Worm (Caenorhabditis elegans) whole organism, L3 larva: ENCODE data around the gene str-68.
"Not testable (repeated sequence)": the region's sequence is repeated elsewhere in the genome, so short reads cannot be mapped to it uniquely, and the experiment has no call there.

Experiments used
- R02D3.7 ChIP-seq: fragments of 150-350 bp; optimal IDR thresholded peaks from 2 replicates; lab custom pipeline; 2014; ENCODE audit warnings: missing biosample characterization, missing genetic modification characterization
- aly-2 ChIP-seq: fragments of 150-350 bp; optimal IDR thresholded peaks from 2 replicates; lab custom pipeline; 2014; ENCODE audit warnings: missing biosample characterization, missing genetic modification characterization
- ceh-16 ChIP-seq: sonication (generic microtip); optimal IDR thresholded peaks from 2 replicates; lab custom pipeline; 2017; ENCODE audit warnings: missing biosample characterization, missing genetic modification characterization
- ceh-28 ChIP-seq: fragments of 150-350 bp; optimal IDR thresholded peaks from 2 replicates; lab custom pipeline; 2014; ENCODE audit warnings: missing biosample characterization, missing genetic modification reagents, missing genetic modification characterization
- ceh-82 ChIP-seq: fragments of 150-350 bp; optimal IDR thresholded peaks from 2 replicates; lab custom pipeline; 2014; ENCODE audit warnings: missing biosample characterization, missing genetic modification characterization
- ceh-9 ChIP-seq: sonication (generic microtip); optimal IDR thresholded peaks from 2 replicates; lab custom pipeline; 2018; ENCODE audit warnings: missing biosample characterization, missing genetic modification characterization
- egl-27 ChIP-seq: sonication (generic microtip); optimal IDR thresholded peaks from 4 replicates; lab custom pipeline; 2017; ENCODE audit warnings: missing biosample characterization, missing genetic modification reagents, missing genetic modification characterization
- egl-5 ChIP-seq: fragments of 150-350 bp; optimal IDR thresholded peaks from 2 replicates; lab custom pipeline; 2017; ENCODE audit warnings: missing biosample characterization, missing genetic modification reagents, missing genetic modification characterization, inconsistent platforms
- elt-1 ChIP-seq: fragments of 150-350 bp; optimal IDR thresholded peaks from 2 replicates; lab custom pipeline; 2014; ENCODE audit warnings: missing biosample characterization, missing genetic modification characterization
- elt-2 ChIP-seq: sonication (generic microtip); optimal IDR thresholded peaks from 2 replicates; lab custom pipeline; 2016; ENCODE audit warnings: missing genetic modification reagents, mild to moderate bottlenecking, missing genetic modification characterization, missing compliant biosample characterization
- elt-3 ChIP-seq, 3 experiments: fragments of 150-350 bp in 1 of 3; sonication (generic microtip) in 2 of 3; optimal IDR thresholded peaks; 2 replicates in 2 of 3; 4 replicates in 1 of 3; lab custom pipeline; 2014 to 2017; ENCODE audit warnings: missing biosample characterization in 3 of 3, missing genetic modification characterization in 3 of 3
- fkh-10 ChIP-seq: sonication (generic microtip); optimal IDR thresholded peaks from 2 replicates; lab custom pipeline; 2017; ENCODE audit warnings: missing biosample characterization, missing genetic modification reagents, missing genetic modification characterization
- fkh-2 ChIP-seq: fragments of 150-350 bp; optimal IDR thresholded peaks from 2 replicates; lab custom pipeline; 2014; ENCODE audit warnings: missing biosample characterization, missing genetic modification reagents, missing genetic modification characterization
- fos-1 ChIP-seq: fragments of 150-350 bp; optimal IDR thresholded peaks from 2 replicates; lab custom pipeline; 2014; ENCODE audit warnings: missing biosample characterization, missing genetic modification characterization
- hmg-11 ChIP-seq: sonication (generic microtip); optimal IDR thresholded peaks from 2 replicates; lab custom pipeline; 2016; ENCODE audit warnings: missing genetic modification characterization, missing compliant biosample characterization
- lin-15B ChIP-seq: fragments of 150-350 bp; optimal IDR thresholded peaks from 2 replicates; lab custom pipeline; 2014; ENCODE audit warnings: missing biosample characterization, missing genetic modification characterization
- lin-39 ChIP-seq: fragments of 150-350 bp; optimal IDR thresholded peaks from 2 replicates; lab custom pipeline; 2018; ENCODE audit warnings: missing biosample characterization, missing genetic modification reagents, missing genetic modification characterization
- lsy-12 ChIP-seq: sonication (generic microtip); optimal IDR thresholded peaks from 2 replicates; lab custom pipeline; 2016; ENCODE audit warnings: mild to moderate bottlenecking, missing genetic modification characterization, missing compliant biosample characterization
- mdl-1 ChIP-seq: fragments of 150-350 bp; optimal IDR thresholded peaks from 2 replicates; lab custom pipeline; 2014; ENCODE audit warnings: missing biosample characterization, missing genetic modification characterization
- nfya-1 ChIP-seq: sonication (generic microtip); optimal IDR thresholded peaks from 2 replicates; lab custom pipeline; 2017; ENCODE audit warnings: missing genetic modification characterization, mild to moderate bottlenecking, missing compliant biosample characterization, antibody characterized with exemption, moderate library complexity; ENCODE audit not compliant: insufficient read depth
- nhr-12 ChIP-seq: fragments of 150-350 bp; optimal IDR thresholded peaks from 2 replicates; lab custom pipeline; 2014; ENCODE audit warnings: missing biosample characterization, missing genetic modification characterization
- nhr-23 ChIP-seq: fragments of 150-350 bp; optimal IDR thresholded peaks from 2 replicates; lab custom pipeline; 2014; ENCODE audit warnings: missing biosample characterization, missing genetic modification reagents, missing genetic modification characterization
- nhr-43 ChIP-seq: sonication (generic microtip); optimal IDR thresholded peaks from 2 replicates; lab custom pipeline; 2016; ENCODE audit warnings: mild to moderate bottlenecking, missing genetic modification characterization, missing compliant biosample characterization; ENCODE audit not compliant: poor library complexity, severe bottlenecking
- nhr-67 ChIP-seq: fragments of 150-350 bp; optimal IDR thresholded peaks from 2 replicates; lab custom pipeline; 2014; ENCODE audit warnings: missing biosample characterization, missing genetic modification characterization
- nhr-76 ChIP-seq: fragments of 150-350 bp; sonication (generic microtip); optimal IDR thresholded peaks from 5 replicates; lab custom pipeline; 2014; ENCODE audit warnings: missing biosample characterization, missing genetic modification characterization
- pha-4 ChIP-seq: fragments of 150-350 bp; optimal IDR thresholded peaks from 2 replicates; lab custom pipeline; 2014; ENCODE audit warnings: missing biosample characterization, missing genetic modification reagents, missing genetic modification characterization
- snpc-4 ChIP-seq: fragments of 150-350 bp; optimal IDR thresholded peaks from 2 replicates; lab custom pipeline; 2014; ENCODE audit warnings: missing biosample characterization, missing genetic modification characterization
- tbx-2 ChIP-seq: sonication (generic microtip); optimal IDR thresholded peaks from 2 replicates; lab custom pipeline; 2016; ENCODE audit warnings: mild to moderate bottlenecking, missing genetic modification characterization, missing compliant biosample characterization
- unc-39 ChIP-seq: sonication (generic microtip); optimal IDR thresholded peaks from 4 replicates; lab custom pipeline; 2017; ENCODE audit warnings: missing biosample characterization, missing genetic modification characterization
- unc-62 ChIP-seq: fragments of 150-350 bp; sonication (generic microtip); optimal IDR thresholded peaks from 4 replicates; lab custom pipeline; 2014; ENCODE audit warnings: missing biosample characterization, missing genetic modification reagents, missing genetic modification characterization
- zag-1 ChIP-seq: fragments of 150-350 bp; optimal IDR thresholded peaks from 2 replicates; lab custom pipeline; 2014; ENCODE audit warnings: missing biosample characterization, missing genetic modification characterization
- ztf-11 ChIP-seq: fragments of 150-350 bp; optimal IDR thresholded peaks from 2 replicates; lab custom pipeline; 2014; ENCODE audit warnings: missing biosample characterization, missing genetic modification characterization

str-68 gene

ce11 chrV:3069101-3069500 is 38.2 kb downstream of the str-68 start, which contains the start of gene str-40:
Gene str-40, minus strand, starts transcription at chrV:3069201.
- no peak for TF ChIP-seq mdl-1 (tag; lab: Kevin White, UChicago)
- no peak for TF ChIP-seq R02D3.7 (tag; lab: Kevin White, UChicago)
- TF ChIP-seq, all 47 proteins: peak for 0

DNA sequence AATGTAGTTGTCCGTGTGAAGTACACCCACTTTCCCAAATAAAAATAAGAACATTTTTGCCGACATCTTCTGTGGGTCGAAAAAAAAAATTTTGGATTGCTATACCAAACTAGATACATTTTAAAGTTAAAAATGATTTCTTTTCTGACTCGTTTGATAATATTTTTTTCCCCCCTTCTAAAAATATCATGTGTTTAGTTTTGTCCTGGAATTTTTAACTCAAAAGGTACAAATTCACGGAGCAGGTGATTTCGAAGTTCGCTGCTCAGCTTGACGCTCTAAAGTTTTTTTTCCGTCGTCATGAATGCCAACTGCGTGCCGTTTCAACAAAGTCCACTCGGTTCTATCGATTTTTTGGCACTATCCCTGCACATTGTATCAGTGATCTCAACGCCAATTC is 41.4 kb downstream of the str-68 start, which contains the start of gene srh-185:
TSS of gene srh-185 (plus strand) at position 301 of the 400 bp plus-strand sequence.
- TF ChIP-seq ztf-11 (tag; lab: Kevin White, UChicago) = no peak
- no peak for TF ChIP-seq egl-5 (tag; lab: Kevin White, UChicago)
- no peak for TF ChIP-seq nhr-12
- no peak for TF ChIP-seq nfya-1 (tag; lab: Kevin White, UChicago)
- no peak for TF ChIP-seq ceh-28 (tag; lab: Kevin White, UChicago)
- TF ChIP-seq hmg-11 (tag; lab: Kevin White, UChicago) = no peak
- TF ChIP-seq elt-3 (tag; optimal IDR thresholded peaks at IDR 0.05; lab: Kevin White, UChicago) = no peak
- no peak for TF ChIP-seq unc-62 (GFP tag; lab: Kevin White, UChicago)
- TF ChIP-seq ceh-16 (tag; lab: Kevin White, UChicago) = no peak
- no peak for TF ChIP-seq snpc-4
- TF ChIP-seq, all 47 proteins: peak for 0

ce11 chrV:3064418-3064817 is 42.9 kb downstream of the str-68 start, which contains the start of gene srt-16:
Gene srt-16, minus strand, starts transcription at chrV:3064518.
- TF ChIP-seq ceh-9, ceh-82, elt-2 (tag; lab: Kevin White, UChicago): not testable (repeated sequence)

ce11 chrV:3062078-3062477 is 45.3 kb downstream of the str-68 start, which contains the start of gene srt-15:
Gene srt-15, minus strand, starts transcription at chrV:3062178.
- TF ChIP-seq nhr-23 (tag; lab: Kevin White, UChicago) (no peak), ztf-11 (tag; lab: Kevin White, UChicago) (no peak), unc-62 (GFP tag; lab: Kevin White, UChicago) (no peak), snpc-4 (no peak), R02D3.7 (tag; lab: Kevin White, UChicago) (no peak), elt-3 (tag; optimal IDR thresholded peaks at IDR 0.05; lab: Kevin White, UChicago) (no peak), nhr-76 (tag; lab: Kevin White, UChicago) (no peak), lin-15B (tag; lab: Kevin White, UChicago) (no peak), hmg-11 (tag; lab: Kevin White, UChicago) (no peak), elt-1 (tag; lab: Kevin White, UChicago) (no peak), unc-39 (tag; lab: Kevin White, UChicago) (no peak), lsy-12 (no peak), fkh-2 (no peak), aly-2 (tag; lab: Kevin White, UChicago) (no peak), fkh-10 (GFP tag; lab: Kevin White, UChicago) (no peak), lin-39 (tag; lab: Kevin White, UChicago) (no peak), tbx-2 (tag; lab: Kevin White, UChicago) (no peak), elt-2 (tag; lab: Kevin White, UChicago) (no peak), pha-4 (tag; lab: Kevin White, UChicago) (no peak), zag-1 (no peak)

ce11 chrV:3058996-3059395 is 48.4 kb downstream of the str-68 start, which contains the start of gene str-244:
Gene str-244, minus strand, starts transcription at chrV:3059096.
- TF ChIP-seq ceh-82 (tag; lab: Kevin White, UChicago) (no peak), nhr-67 (no peak), ceh-28 (tag; lab: Kevin White, UChicago) (no peak), mdl-1 (tag; lab: Kevin White, UChicago) (no peak), egl-27 (tag; lab: Kevin White, UChicago) (no peak), unc-39 (tag; lab: Kevin White, UChicago) (no peak), hmg-11 (tag; lab: Kevin White, UChicago) (no peak), nhr-23 (tag; lab: Kevin White, UChicago) (no peak), nhr-43 (tag; lab: Kevin White, UChicago) (no peak), aly-2 (tag; lab: Kevin White, UChicago) (no peak), fkh-10 (GFP tag; lab: Kevin White, UChicago) (no peak), fos-1 (tag; lab: Kevin White, UChicago) (no peak), R02D3.7 (tag; lab: Kevin White, UChicago) (no peak)
- TF ChIP-seq, all 47 proteins: peak for 0
